Fruit fly (Drosophila melanogaster) whole organism, embryonic: Measurements from ENCODE around the gene Jarid2.

Source experiments
- B-H2 ChIP-seq: fragments of 200-800 bp; sonication (Bioruptor generic); optimal IDR thresholded peaks from 2 replicates; lab custom pipeline; 2018; ENCODE audit warnings: missing biosample characterization, mild to moderate bottlenecking, missing genetic modification characterization
- CG10959 ChIP-seq: fragments of 200-800 bp; sonication (Bioruptor generic); IDR thresholded peaks from 2 replicates; pipeline ENCODE4 v1.3.6; 2022; ENCODE audit warnings: missing biosample characterization, missing genetic modification characterization
- CG10979 ChIP-seq: fragments of 200-800 bp; sonication (Bioruptor generic); optimal IDR thresholded peaks from 2 replicates; lab custom pipeline; 2018; ENCODE audit warnings: missing biosample characterization, mild to moderate bottlenecking, missing genetic modification characterization, moderate library complexity
- CG11504 ChIP-seq: fragments of 200-800 bp; sonication (Bioruptor generic); optimal IDR thresholded peaks from 3 replicates; lab custom pipeline; 2019; ENCODE audit warnings: missing biosample characterization, mild to moderate bottlenecking, missing genetic modification characterization, moderate library complexity
- CG13296 ChIP-seq: fragments of 200-800 bp; sonication (Bioruptor generic); optimal IDR thresholded peaks from 3 replicates; lab custom pipeline; 2018; ENCODE audit warnings: missing biosample characterization, mild to moderate bottlenecking, missing genetic modification characterization
- CG13894 ChIP-seq: fragments of 200-800 bp; sonication (Bioruptor generic); optimal IDR thresholded peaks from 3 replicates; lab custom pipeline; 2018; ENCODE audit warnings: missing biosample characterization, mild to moderate bottlenecking, missing genetic modification characterization, moderate library complexity
- CG14860 ChIP-seq: fragments of 200-800 bp; sonication (Bioruptor generic); IDR thresholded peaks from 3 replicates; pipeline ENCODE4 v1.3.6; 2022; ENCODE audit warnings: missing biosample characterization, missing genetic modification characterization; ENCODE audit not compliant: partially characterized antibody
- CG15011 ChIP-seq: fragments of 200-800 bp; sonication (Bioruptor generic); optimal IDR thresholded peaks from 3 replicates; lab custom pipeline; 2018; ENCODE audit warnings: missing biosample characterization, mild to moderate bottlenecking, missing genetic modification characterization
- CG1529 ChIP-seq: fragments of 200-800 bp; sonication (Bioruptor generic); optimal IDR thresholded peaks from 3 replicates; lab custom pipeline; 2018; ENCODE audit warnings: missing biosample characterization, missing genetic modification characterization
- CG16813 ChIP-seq: fragments of 200-800 bp; sonication (Bioruptor generic); IDR thresholded peaks from 3 replicates; pipeline ENCODE4 v1.3.6; 2022; ENCODE audit warnings: missing biosample characterization, missing genetic modification characterization; ENCODE audit not compliant: partially characterized antibody
- CG17568 ChIP-seq: fragments of 200-800 bp; sonication (Bioruptor generic); optimal IDR thresholded peaks from 2 replicates; lab custom pipeline; 2018; ENCODE audit warnings: missing biosample characterization, mild to moderate bottlenecking, missing genetic modification characterization, moderate library complexity
- CG17829 ChIP-seq: fragments of 200-800 bp; optimal IDR thresholded peaks from 2 replicates; lab custom pipeline; 2019; ENCODE audit warnings: missing biosample characterization, mild to moderate bottlenecking, missing genetic modification characterization, moderate library complexity
- CG3995 ChIP-seq: fragments of 200-800 bp; sonication (Bioruptor generic); optimal IDR thresholded peaks from 3 replicates; lab custom pipeline; 2016; ENCODE audit warnings: missing biosample characterization, missing genetic modification characterization
- CG4328 ChIP-seq: fragments of 200-800 bp; sonication (Bioruptor generic); optimal IDR thresholded peaks from 3 replicates; lab custom pipeline; 2017; ENCODE audit warnings: missing biosample characterization, missing genetic modification reagents, missing genetic modification characterization
- CG4360 ChIP-seq: fragments of 200-800 bp; sonication (Bioruptor generic); IDR thresholded peaks from 2 replicates; pipeline ENCODE4 v1.3.6; 2022; ENCODE audit warnings: missing biosample characterization, missing genetic modification characterization
- CG4854 ChIP-seq: fragments of 200-800 bp; sonication (Bioruptor generic); optimal IDR thresholded peaks from 2 replicates; lab custom pipeline; 2016; ENCODE audit warnings: missing biosample characterization, missing genetic modification characterization, inconsistent platforms
- CG9876 ChIP-seq: fragments of 200-800 bp; sonication (Bioruptor generic); optimal IDR thresholded peaks from 2 replicates; lab custom pipeline; 2016; ENCODE audit warnings: missing biosample characterization, missing genetic modification characterization
- D19A ChIP-seq: fragments of 200-800 bp; optimal IDR thresholded peaks from 3 replicates; lab custom pipeline; 2019; ENCODE audit warnings: missing biosample characterization, mild to moderate bottlenecking, missing genetic modification characterization, moderate library complexity
- Dfd ChIP-seq, 2 experiments: fragments of >200 bp; optimal IDR thresholded peaks; 2 replicates each; lab custom pipeline; 2017; ENCODE audit warnings: missing biosample characterization in 2 of 2, missing genetic modification characterization in 2 of 2
- Eip74EF ChIP-seq, 2 experiments: fragments of 200-800 bp in 1 of 2; fragments of >200 bp in 1 of 2; sonication (Bioruptor generic) in 1 of 2; optimal IDR thresholded peaks; 2 replicates each; lab custom pipeline; 2017 to 2019; ENCODE audit warnings: missing biosample characterization in 2 of 2, missing genetic modification characterization in 2 of 2, mild to moderate bottlenecking in 1 of 2, moderate library complexity in 1 of 2
- Hmr ChIP-seq: fragments of 200-800 bp; sonication (Bioruptor generic); optimal IDR thresholded peaks from 3 replicates; lab custom pipeline; 2017; ENCODE audit warnings: mild to moderate bottlenecking, missing biosample characterization, missing genetic modification reagents, missing genetic modification characterization
- Hr51 ChIP-seq, 2 experiments: fragments of 200-800 bp; sonication (Bioruptor generic); optimal IDR thresholded peaks; 2 replicates in 1 of 2; 3 replicates in 1 of 2; lab custom pipeline; 2016 to 2018; ENCODE audit warnings: missing biosample characterization in 2 of 2, missing genetic modification characterization in 2 of 2, mild to moderate bottlenecking in 1 of 2, moderate library complexity in 1 of 2
- MESR4 ChIP-seq: fragments of 200-800 bp; sonication (Bioruptor generic); optimal IDR thresholded peaks from 2 replicates; lab custom pipeline; 2018; ENCODE audit warnings: missing biosample characterization, mild to moderate bottlenecking, missing genetic modification characterization, moderate library complexity
- MTF-1 ChIP-seq: fragments of 200-800 bp; sonication (Bioruptor generic); optimal IDR thresholded peaks from 2 replicates; lab custom pipeline; 2018; ENCODE audit warnings: missing biosample characterization, mild to moderate bottlenecking, missing genetic modification characterization, borderline replicate concordance
- Med ChIP-seq: fragments of 200-800 bp; sonication (Bioruptor generic); peaks from one replicate; lab custom pipeline; 2016; ENCODE audit warnings: missing biosample characterization, missing genetic modification characterization, mild to moderate bottlenecking, inconsistent platforms, moderate library complexity
- Mrtf ChIP-seq: fragments of 200-800 bp; sonication (Bioruptor generic); IDR thresholded peaks from 3 replicates; pipeline ENCODE4 v1.3.6; 2022; ENCODE audit warnings: missing biosample characterization, missing genetic modification characterization
- NC2β ChIP-seq: fragments of 200-800 bp; sonication (Bioruptor generic); optimal IDR thresholded peaks from 2 replicates; lab custom pipeline; 2016; ENCODE audit warnings: missing biosample characterization, missing genetic modification characterization
- Pdp1 ChIP-seq, 2 experiments: fragments of 200-800 bp; sonication (Bioruptor generic); optimal IDR thresholded peaks; 3 replicates each; lab custom pipeline; 2016; ENCODE audit warnings: missing biosample characterization in 2 of 2, missing genetic modification characterization in 2 of 2, mild to moderate bottlenecking in 1 of 2, moderate library complexity in 1 of 2
- Sin3A ChIP-seq: fragments of >200 bp; optimal IDR thresholded peaks from 2 replicates; lab custom pipeline; 2018
- Stat92E ChIP-seq, 3 experiments: fragments of >200 bp in 2 of 3; fragments of 200-800 bp in 1 of 3; sonication (Bioruptor generic) in 1 of 3; optimal IDR thresholded peaks; 2 replicates each; lab custom pipeline; 2017 to 2019; ENCODE audit warnings: missing biosample characterization in 3 of 3, missing genetic modification characterization in 3 of 3, mild to moderate bottlenecking in 1 of 3, moderate library complexity in 1 of 3
- Trl ChIP-seq, 3 experiments: fragments of >200 bp in 2 of 3; fragments of 200-800 bp in 1 of 3; sonication (Bioruptor generic) in 1 of 3; optimal IDR thresholded peaks; 2 replicates in 1 of 3; 3 replicates in 2 of 3; lab custom pipeline; 2016 to 2017; ENCODE audit warnings: missing biosample characterization in 1 of 3, missing genetic modification characterization in 1 of 3
- bsh ChIP-seq, 2 experiments: fragments of 200-800 bp; sonication (Bioruptor generic); optimal IDR thresholded peaks; 2 replicates each; lab custom pipeline; 2017 to 2018; ENCODE audit warnings: mild to moderate bottlenecking in 2 of 2, missing biosample characterization in 2 of 2, missing genetic modification characterization in 2 of 2, moderate library complexity in 1 of 2
- caup ChIP-seq: fragments of 200-800 bp; sonication (Bioruptor generic); optimal IDR thresholded peaks from 3 replicates; lab custom pipeline; 2017; ENCODE audit warnings: missing biosample characterization, mild to moderate bottlenecking, missing genetic modification characterization, moderate library complexity; ENCODE audit not compliant: severe bottlenecking
- fd96Cb ChIP-seq: fragments of 200-800 bp; sonication (Bioruptor generic); optimal IDR thresholded peaks from 2 replicates; lab custom pipeline; 2018; ENCODE audit warnings: missing biosample characterization, mild to moderate bottlenecking, missing genetic modification characterization, moderate library complexity
- fu2 ChIP-seq: fragments of 200-800 bp; sonication (Bioruptor generic); optimal IDR thresholded peaks from 2 replicates; lab custom pipeline; 2016; ENCODE audit warnings: missing biosample characterization, missing genetic modification characterization
- hb ChIP-seq: fragments of 200-800 bp; sonication (Bioruptor generic); IDR thresholded peaks from 3 replicates; pipeline ENCODE4 v1.3.6; 2022; ENCODE audit warnings: missing biosample characterization, missing genetic modification characterization; ENCODE audit not compliant: partially characterized antibody
- knrl ChIP-seq: fragments of 200-800 bp; sonication (Bioruptor generic); IDR thresholded peaks from 3 replicates; pipeline ENCODE4 v1.3.6; 2022; ENCODE audit warnings: missing biosample characterization, missing genetic modification characterization; ENCODE audit not compliant: partially characterized antibody
- lab ChIP-seq: fragments of 200-800 bp; sonication (Bioruptor generic); optimal IDR thresholded peaks from 3 replicates; lab custom pipeline; 2017; ENCODE audit warnings: missing biosample characterization, missing genetic modification characterization, mild to moderate bottlenecking, moderate library complexity, missing genetic modification reagents
- nau ChIP-seq: fragments of 200-800 bp; sonication (Bioruptor generic); optimal IDR thresholded peaks from 3 replicates; lab custom pipeline; 2017; ENCODE audit warnings: missing biosample characterization, mild to moderate bottlenecking, missing genetic modification characterization, missing genetic modification reagents
- pfk ChIP-seq: fragments of 200-800 bp; sonication (Bioruptor generic); optimal IDR thresholded peaks from 2 replicates; lab custom pipeline; 2018; ENCODE audit warnings: missing biosample characterization, mild to moderate bottlenecking, missing genetic modification characterization, moderate library complexity
- pros ChIP-seq: fragments of 200-800 bp; sonication (Bioruptor generic); optimal IDR thresholded peaks from 3 replicates; lab custom pipeline; 2019; ENCODE audit warnings: missing biosample characterization, mild to moderate bottlenecking, missing genetic modification characterization, moderate library complexity
- sob ChIP-seq: fragments of 200-800 bp; sonication (Bioruptor generic); IDR thresholded peaks from 2 replicates; pipeline ENCODE4 v1.3.6; 2022; ENCODE audit warnings: missing biosample characterization, missing genetic modification characterization
- unc-4 ChIP-seq: fragments of 200-800 bp; sonication (Bioruptor generic); IDR thresholded peaks from 2 replicates; pipeline ENCODE4 v1.3.6; 2022; ENCODE audit warnings: missing biosample characterization, missing genetic modification characterization; ENCODE audit not compliant: partially characterized antibody
- unpg ChIP-seq: fragments of 200-800 bp; sonication (Bioruptor generic); optimal IDR thresholded peaks from 3 replicates; lab custom pipeline; 2018; ENCODE audit warnings: missing biosample characterization, mild to moderate bottlenecking, missing genetic modification characterization, moderate library complexity
- z ChIP-seq: fragments of 200-800 bp; sonication (Bioruptor generic); IDR thresholded peaks from 3 replicates; pipeline ENCODE4 v1.3.6; 2022; ENCODE audit warnings: missing biosample characterization, missing genetic modification characterization

Gene Jarid2

dm6 chr3L:9509037-9509830 lies 32.4 kb downstream of the Jarid2 start, which contains the start of gene CG3408 (continued):
- TF ChIP-seq z (GFP tag; lab: Robert Waterston, UW) (no peak), Dfd (GFP tag; optimal IDR thresholded peaks at IDR 0.05; lab: Kevin White, UChicago) (no peak), pfk (GFP tag; lab: Kevin White, UChicago) (peak; percentile 14), Eip74EF (GFP tag; optimal IDR thresholded peaks at IDR 0.05; lab: Kevin White, UChicago) (peak in 1 of 2 experiments; percentile 77), CG10959 (GFP tag; lab: Robert Waterston, UW) (peak; percentile 74; the same call in 1 of the 2 replicates), CG9876 (GFP tag; lab: Kevin White, UChicago) (no peak), B-H2 (GFP tag; lab: Kevin White, UChicago) (peak; percentile 23), CG14860 (peak; percentile 46; the same call in 1 of the 3 replicates), Pdp1 (GFP tag; optimal IDR thresholded peaks at IDR 0.05; lab: Kevin White, UChicago) (peak in 1 of 2 experiments; percentile 50), unpg (GFP tag; lab: Kevin White, UChicago) (no peak), lab (peak; percentile 35), fd96Cb (tag; lab: Kevin White, UChicago) (no peak), nau (GFP tag; lab: Kevin White, UChicago) (no peak), CG4328 (GFP tag; lab: Kevin White, UChicago) (no peak), knrl (GFP tag; lab: Robert Waterston, UW) (peak; percentile 32; the same call in 1 of the 3 replicates), CG13894 (peak; percentile 52), Hmr (GFP tag; lab: Kevin White, UChicago) (peak; percentile 48), CG15011 (GFP tag; lab: Kevin White, UChicago) (no peak), Hr51 (GFP tag; optimal IDR thresholded peaks at IDR 0.05; lab: Kevin White, UChicago) (peak in 1 of 2 experiments; percentile 18), sob (0 out of 2 replicates have a peak, but pooled peaks have one; percentile 14), CG11504 (peak; percentile 18), CG17829 (tag; lab: Kevin White, UChicago) (peak; percentile 20), unc-4 (GFP tag; lab: Robert Waterston, UW) (peak; percentile 52; the same call in 1 of the 2 replicates), CG3995 (GFP tag; lab: Kevin White, UChicago) (peak; percentile 95), CG4854 (GFP tag; lab: Kevin White, UChicago) (peak; percentile 22), CG1529 (GFP tag; lab: Kevin White, UChicago) (peak; percentile 4), MESR4 (peak; percentile 35), Med (GFP tag; lab: Kevin White, UChicago) (peak; percentile 97), CG16813 (GFP tag; lab: Robert Waterston, UW) (0 out of 3 replicates have a peak, but pooled peaks have one; percentile 18), Mrtf (GFP tag; lab: Robert Waterston, UW) (no peak), hb (GFP tag; lab: Robert Waterston, UW) (no peak), Trl (optimal IDR thresholded peaks at IDR 0.05; lab: Kevin White, UChicago) (peak in 1 of 2 experiments; percentile 20), Trl (GFP tag; optimal IDR thresholded peaks at IDR 0.05; lab: Kevin White, UChicago) (no peak), fu2 (GFP tag; lab: Kevin White, UChicago) (no peak), NC2β (GFP tag; lab: Kevin White, UChicago) (peak; percentile 29), CG10979 (no peak), Sin3A (lab: Kevin White, UChicago) (peak; percentile 52), CG4360 (peak; percentile 94), caup (no peak), Stat92E (GFP tag; optimal IDR thresholded peaks at IDR 0.05; lab: Kevin White, UChicago) (peak in 1 of 3 experiments; percentile 50), bsh (GFP tag; optimal IDR thresholded peaks at IDR 0.05; lab: Kevin White, UChicago) (no peak), CG13296 (GFP tag; lab: Kevin White, UChicago) (no peak), CG17568 (GFP tag; lab: Kevin White, UChicago) (no peak), D19A (tag; lab: Kevin White, UChicago) (no peak), MTF-1 (GFP tag; lab: Kevin White, UChicago) (no peak), pros (GFP tag; lab: Kevin White, UChicago) (peak; percentile 95)
